Worm (Caenorhabditis elegans): ENCODE measurements around the gene ZK1240.6.

DNA sequence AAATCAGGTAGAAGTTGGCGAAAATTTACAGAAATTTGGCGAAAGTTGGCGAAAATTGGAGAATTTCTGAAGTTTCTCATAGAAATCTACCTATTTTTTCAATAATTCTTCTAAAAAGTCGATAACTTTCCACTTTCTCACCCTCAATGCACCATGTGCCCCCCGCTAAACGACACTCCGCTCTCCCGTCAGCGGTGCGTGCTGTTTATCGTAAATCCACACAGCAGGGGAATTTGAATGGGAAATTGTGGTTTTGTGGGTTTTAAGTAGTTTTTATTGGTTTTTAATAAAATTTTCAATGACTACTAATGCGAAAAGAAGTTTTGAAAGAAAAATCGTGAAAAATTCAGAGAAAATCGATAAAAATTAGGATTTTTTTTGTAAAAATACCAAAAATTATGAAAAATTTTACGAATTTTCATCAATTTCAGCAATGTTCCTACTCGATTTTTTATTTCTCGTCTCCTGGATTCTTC, 19.3 kb upstream of the ZK1240.6 start, which contains the start of gene F43C11.6:
- no peak for TF ChIP-seq fkh-10 (GFP tag; optimal IDR thresholded peaks at IDR 0.05)
- no peak for TF ChIP-seq ceh-18 (tag; optimal IDR thresholded peaks at IDR 0.05)
- no peak for TF ChIP-seq elt-2 (tag; optimal IDR thresholded peaks at IDR 0.05)
- TF ChIP-seq pat-9 (tag; optimal IDR thresholded peaks at IDR 0.05): no peak
- no peak for TF ChIP-seq hlh-30 (tag; optimal IDR thresholded peaks at IDR 0.05; ENCODE audit: insufficient read depth)
- no peak for TF ChIP-seq ets-4 (tag; optimal IDR thresholded peaks at IDR 0.05)
- TF ChIP-seq fax-1 (tag; optimal IDR thresholded peaks at IDR 0.05): no peak
- no peak for TF ChIP-seq ama-1 (optimal IDR thresholded peaks at IDR 0.05)
